Worm (Caenorhabditis elegans) whole organism, mixed stage, embryonic: ENCODE results near the gene chil-18.
"Not testable (repeated sequence)": the region's sequence is repeated elsewhere in the genome, so short reads cannot be mapped to it uniquely, and the experiment has no call there.

ENCODE experiments used
- bed-3 ChIP-seq: fragments of 200-800 bp; sonication (Bioruptor generic); optimal IDR thresholded peaks from 3 replicates; lab custom pipeline; 2018; ENCODE audit warnings: mild to moderate bottlenecking, missing genetic modification characterization, moderate library complexity, missing compliant biosample characterization
- blmp-1 ChIP-seq: fragments of 150-350 bp; optimal IDR thresholded peaks from 2 replicates; lab custom pipeline; 2014; ENCODE audit warnings: missing biosample characterization, missing genetic modification characterization
- ceh-39 ChIP-seq: fragments of 150-350 bp; optimal IDR thresholded peaks from 2 replicates; lab custom pipeline; 2014; ENCODE audit warnings: missing biosample characterization, missing genetic modification characterization
- ceh-43 ChIP-seq: fragments of 200-800 bp; sonication (Bioruptor generic); optimal IDR thresholded peaks from 2 replicates; lab custom pipeline; 2018; ENCODE audit warnings: mild to moderate bottlenecking, missing genetic modification characterization, moderate library complexity, missing compliant biosample characterization
- ceh-83 ChIP-seq: fragments of 200-800 bp; sonication (Bioruptor generic); optimal IDR thresholded peaks from 2 replicates; lab custom pipeline; 2018; ENCODE audit warnings: mild to moderate bottlenecking, missing genetic modification characterization, missing compliant biosample characterization
- ces-1 ChIP-seq: fragments of 150-350 bp; optimal IDR thresholded peaks from 2 replicates; lab custom pipeline; 2014; ENCODE audit warnings: missing biosample characterization, missing genetic modification reagents, missing genetic modification characterization
- cnd-1 ChIP-seq: fragments of 200-800 bp; sonication (Bioruptor generic); optimal IDR thresholded peaks from 2 replicates; lab custom pipeline; 2018; ENCODE audit warnings: mild to moderate bottlenecking, missing genetic modification characterization, missing compliant biosample characterization
- drap-1 ChIP-seq: fragments of 200-800 bp; sonication (Bioruptor generic); optimal IDR thresholded peaks from 3 replicates; lab custom pipeline; 2018; ENCODE audit warnings: mild to moderate bottlenecking, missing genetic modification characterization, missing compliant biosample characterization
- elt-1 ChIP-seq: sonication (generic microtip); optimal IDR thresholded peaks from 2 replicates; lab custom pipeline; 2017; ENCODE audit warnings: missing genetic modification characterization, mild to moderate bottlenecking, missing compliant biosample characterization, antibody characterized with exemption, moderate library complexity, borderline replicate concordance; ENCODE audit not compliant: insufficient read depth
- elt-3 ChIP-seq: fragments of 150-350 bp; optimal IDR thresholded peaks from 2 replicates; lab custom pipeline; 2014; ENCODE audit warnings: missing biosample characterization, missing genetic modification characterization
- flh-1 ChIP-seq: fragments of 200-800 bp; sonication (Bioruptor generic); optimal IDR thresholded peaks from 2 replicates; lab custom pipeline; 2018; ENCODE audit warnings: mild to moderate bottlenecking, missing genetic modification characterization, moderate library complexity, missing compliant biosample characterization
- ham-2 ChIP-seq: fragments of 200-800 bp; sonication (Bioruptor generic); optimal IDR thresholded peaks from 2 replicates; lab custom pipeline; 2018; ENCODE audit warnings: mild to moderate bottlenecking, missing genetic modification characterization, missing compliant biosample characterization
- hlh-1 ChIP-seq: fragments of 150-350 bp; optimal IDR thresholded peaks from 2 replicates; lab custom pipeline; 2014; ENCODE audit warnings: missing biosample characterization, missing genetic modification reagents, missing genetic modification characterization
- lin-13 ChIP-seq: fragments of 150-350 bp; optimal IDR thresholded peaks from 2 replicates; lab custom pipeline; 2014; ENCODE audit warnings: missing biosample characterization, missing genetic modification characterization
- lin-32 ChIP-seq: fragments of 200-800 bp; sonication (Bioruptor generic); optimal IDR thresholded peaks from 2 replicates; lab custom pipeline; 2018; ENCODE audit warnings: mild to moderate bottlenecking, missing genetic modification characterization, missing compliant biosample characterization
- lsy-2 ChIP-seq: fragments of 150-350 bp; optimal IDR thresholded peaks from 2 replicates; lab custom pipeline; 2014; ENCODE audit warnings: missing biosample characterization, missing genetic modification characterization
- mab-5 ChIP-seq: fragments of 150-350 bp; optimal IDR thresholded peaks from 2 replicates; lab custom pipeline; 2014; ENCODE audit warnings: missing biosample characterization, missing genetic modification characterization
- mls-2 ChIP-seq: sonication (generic microtip); optimal IDR thresholded peaks from 2 replicates; lab custom pipeline; 2016; ENCODE audit warnings: mild to moderate bottlenecking, missing genetic modification characterization, moderate library complexity, missing compliant biosample characterization
- nhr-12 ChIP-seq: fragments of 150-350 bp; optimal IDR thresholded peaks from 2 replicates; lab custom pipeline; 2014; ENCODE audit warnings: missing biosample characterization, missing genetic modification characterization
- nhr-2 ChIP-seq: fragments of 150-350 bp; optimal IDR thresholded peaks from 2 replicates; lab custom pipeline; 2014; ENCODE audit warnings: missing biosample characterization, missing genetic modification characterization
- nhr-237 ChIP-seq: fragments of 150-350 bp; optimal IDR thresholded peaks from 2 replicates; lab custom pipeline; 2014; ENCODE audit warnings: missing biosample characterization, missing genetic modification characterization
- nhr-28 ChIP-seq: fragments of 150-350 bp; optimal IDR thresholded peaks from 2 replicates; lab custom pipeline; 2014; ENCODE audit warnings: missing biosample characterization, missing genetic modification characterization
- nhr-76 ChIP-seq: sonication (generic microtip); optimal IDR thresholded peaks from 2 replicates; lab custom pipeline; 2017; ENCODE audit warnings: missing biosample characterization, missing genetic modification characterization
- pha-4 ChIP-seq: fragments of 150-350 bp; optimal IDR thresholded peaks from 2 replicates; lab custom pipeline; 2018; ENCODE audit warnings: missing biosample characterization, missing genetic modification reagents, missing genetic modification characterization
- sem-2 ChIP-seq: fragments of 200-800 bp; sonication (Bioruptor generic); optimal IDR thresholded peaks from 2 replicates; lab custom pipeline; 2018; ENCODE audit warnings: mild to moderate bottlenecking, missing genetic modification characterization, missing compliant biosample characterization
- snpc-4 ChIP-seq: fragments of 150-350 bp; optimal IDR thresholded peaks from 2 replicates; lab custom pipeline; 2014; ENCODE audit warnings: missing biosample characterization, missing genetic modification characterization
- sptf-1 ChIP-seq: sonication (generic microtip); optimal IDR thresholded peaks from 2 replicates; lab custom pipeline; 2017; ENCODE audit warnings: mild to moderate bottlenecking, missing genetic modification characterization, moderate library complexity, missing compliant biosample characterization
- tbx-8 ChIP-seq: fragments of 200-800 bp; sonication (Bioruptor generic); optimal IDR thresholded peaks from 2 replicates; lab custom pipeline; 2018; ENCODE audit warnings: mild to moderate bottlenecking, missing genetic modification characterization, moderate library complexity, missing compliant biosample characterization
- unc-120 ChIP-seq: sonication (generic microtip); optimal IDR thresholded peaks from 2 replicates; lab custom pipeline; 2017; ENCODE audit warnings: missing genetic modification characterization, missing compliant biosample characterization; ENCODE audit not compliant: poor library complexity, severe bottlenecking
- unc-39 ChIP-seq: fragments of 150-350 bp; optimal IDR thresholded peaks from 2 replicates; lab custom pipeline; 2014; ENCODE audit warnings: missing biosample characterization, missing genetic modification characterization
- unc-62 ChIP-seq: fragments of 150-350 bp; optimal IDR thresholded peaks from 2 replicates; lab custom pipeline; 2014; ENCODE audit warnings: missing biosample characterization, missing genetic modification reagents, missing genetic modification characterization
- zip-8 ChIP-seq: fragments of 150-350 bp; optimal IDR thresholded peaks from 2 replicates; lab custom pipeline; 2014; ENCODE audit warnings: missing biosample characterization, missing genetic modification characterization

The chil-18 gene

ce11 chrII:9438853-9439252 is 9.2 kb upstream of the chil-18 start:
- TF ChIP-seq unc-62 (GFP tag; lab: Kevin White, UChicago) (no peak), lsy-2 (tag; lab: Kevin White, UChicago) (no peak)

DNA sequence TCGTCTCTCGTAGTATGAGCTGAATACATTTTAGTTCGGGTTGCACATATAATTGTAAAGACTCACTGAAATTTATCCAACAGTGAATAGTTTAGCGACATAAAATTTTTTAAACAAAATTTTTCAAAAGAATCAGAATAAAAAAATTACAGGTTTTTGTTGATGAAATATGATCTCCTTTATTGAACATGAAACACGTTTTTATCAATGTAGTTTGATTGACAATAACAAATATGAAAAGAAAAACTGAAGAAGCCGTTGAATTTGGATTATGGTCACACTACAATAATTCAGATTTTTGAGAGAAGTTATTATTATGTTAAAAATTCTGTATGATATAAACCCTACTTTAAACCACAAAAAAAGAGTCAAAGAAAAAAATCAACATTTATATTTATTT is 8.0 kb upstream of the chil-18 start, which contains the start of gene chil-17:
Gene chil-17 (minus strand): TSS at position 101 of the 400 bp plus-strand sequence.
- TF ChIP-seq drap-1 (GFP tag; lab: Kevin White, UChicago) (no peak), nhr-2 (tag; lab: Kevin White, UChicago) (no peak), snpc-4 (no peak)

- TF ChIP-seq ceh-43 (GFP tag; lab: Kevin White, UChicago) (no peak), snpc-4 (no peak), lin-32 (GFP tag; lab: Kevin White, UChicago) (no peak), drap-1 (GFP tag; lab: Kevin White, UChicago) (no peak), zip-8 (no peak), ceh-39 (no peak), mab-5 (tag; lab: Kevin White, UChicago) (no peak), unc-62 (GFP tag; lab: Kevin White, UChicago) (no peak), nhr-237 (tag; lab: Kevin White, UChicago) (no peak), elt-1 (tag; lab: Kevin White, UChicago) (no peak), sptf-1 (no peak), unc-120 (tag; lab: Kevin White, UChicago) (no peak), cnd-1 (no peak), bed-3 (GFP tag; lab: Kevin White, UChicago) (no peak), pha-4 (tag; lab: Kevin White, UChicago) (no peak)
Observed at ce11 chrII:9441838-9442237, 6.2 kb upstream of the chil-18 start, which contains the start of gene chil-16. chil-16 (minus strand) TSS chrII:9441938.

DNA sequence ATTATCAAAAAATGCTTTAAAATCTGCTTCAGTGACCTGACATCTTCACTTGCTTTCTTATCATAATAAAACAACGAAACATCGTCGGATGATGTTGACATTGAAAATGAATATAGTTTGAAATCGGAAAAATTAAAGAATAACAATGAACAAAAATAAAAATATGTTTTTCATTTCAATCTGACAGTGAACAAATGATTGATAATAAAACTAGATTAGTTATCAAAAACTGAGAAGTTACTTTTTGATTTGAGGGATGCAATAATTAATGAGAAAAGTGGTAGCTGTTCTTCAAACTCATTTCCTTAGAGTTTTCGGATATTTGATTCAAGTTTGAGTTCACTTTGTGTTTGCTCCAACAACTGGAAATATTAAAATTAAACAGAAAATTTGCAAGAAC is 4.5 kb upstream of the chil-18 start, which contains the start of gene chil-15:
Gene chil-15 (minus strand): TSS at position 101 of the 400 bp plus-strand sequence.
- TF ChIP-seq zip-8, result no peak
- no peak for TF ChIP-seq blmp-1 (tag; lab: Kevin White, UChicago)
- no peak for TF ChIP-seq elt-3 (tag; lab: Kevin White, UChicago)
- TF ChIP-seq sem-2 (GFP tag; lab: Kevin White, UChicago), result no peak
- no peak for TF ChIP-seq nhr-28 (tag; lab: Kevin White, UChicago)
- no peak for TF ChIP-seq mls-2 (tag; lab: Kevin White, UChicago)
- no peak for TF ChIP-seq mab-5 (tag; lab: Kevin White, UChicago)
- no peak for TF ChIP-seq ceh-39
- TF ChIP-seq ham-2 (GFP tag; lab: Kevin White, UChicago), result no peak

DNA sequence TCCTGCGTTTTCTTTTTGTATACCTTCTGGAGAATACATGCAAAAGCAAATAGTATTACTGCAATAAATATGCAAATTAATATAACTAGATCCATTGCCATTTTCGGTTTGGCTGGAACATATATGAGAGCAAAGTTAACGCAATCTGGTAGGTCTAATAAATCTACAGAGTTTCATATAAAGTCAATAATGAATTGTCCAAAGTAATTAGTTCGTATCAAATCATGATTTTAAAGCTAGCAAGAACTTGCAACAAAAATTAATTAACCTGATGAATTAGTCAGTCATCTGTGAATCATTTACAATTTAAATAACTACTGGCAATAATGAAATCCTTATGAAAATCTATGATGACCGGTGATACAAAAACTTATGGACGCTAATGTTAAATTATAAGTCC is 2.7 kb upstream of the chil-18 start, which contains the start of gene R09D1.13:
Gene R09D1.13 (minus strand): TSS at position 101 of the 400 bp plus-strand sequence.
- no peak for TF ChIP-seq nhr-28 (tag; lab: Kevin White, UChicago)
- TF ChIP-seq ceh-43 (GFP tag; lab: Kevin White, UChicago), result no peak
- no peak for TF ChIP-seq unc-39 (tag; lab: Kevin White, UChicago)
- no peak for TF ChIP-seq sptf-1

ce11 chrII:9452172-9452571 is 4.1 kb downstream of the chil-18 start, which contains the start of gene R09D1.12:
R09D1.12 (minus strand) TSS chrII:9452272.
- not testable (repeated sequence) for TF ChIP-seq nhr-12; lin-32 (GFP tag; lab: Kevin White, UChicago); nhr-237 (tag; lab: Kevin White, UChicago)

DNA sequence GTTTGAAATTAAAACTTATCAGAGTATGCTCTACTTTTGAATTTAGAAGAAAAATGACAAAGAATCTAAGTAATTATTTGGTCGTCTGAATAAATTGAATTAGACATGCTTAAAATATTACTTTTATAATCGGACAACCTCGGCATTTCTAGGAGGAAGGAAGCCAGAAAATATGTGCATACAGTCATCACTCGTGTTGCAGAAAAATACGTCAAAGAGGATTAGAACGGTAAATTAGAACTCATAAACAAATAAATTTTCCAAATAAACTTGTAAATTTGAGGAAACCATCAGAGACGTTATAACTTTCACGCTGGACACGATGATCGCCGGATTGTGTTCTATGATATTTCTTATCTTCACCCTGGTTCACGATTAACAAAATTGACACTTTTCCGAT is 6.2 kb downstream of the chil-18 start, which contains the start of gene chil-19:
Gene chil-19 (minus strand): TSS at position 101 of the 400 bp plus-strand sequence.
- TF ChIP-seq ces-1, result no peak
- no peak for TF ChIP-seq lin-13
- no peak for TF ChIP-seq zip-8
- no peak for TF ChIP-seq nhr-12
- TF ChIP-seq ceh-43 (GFP tag; lab: Kevin White, UChicago), result no peak
- no peak for TF ChIP-seq ceh-83
- no peak for TF ChIP-seq snpc-4
- no peak for TF ChIP-seq flh-1 (GFP tag; lab: Kevin White, UChicago)
- TF ChIP-seq mls-2 (tag; lab: Kevin White, UChicago), result no peak
- no peak for TF ChIP-seq tbx-8 (GFP tag; lab: Kevin White, UChicago)
- TF ChIP-seq nhr-76 (tag; lab: Kevin White, UChicago), result no peak
- no peak for TF ChIP-seq sptf-1
- no peak for TF ChIP-seq sem-2 (GFP tag; lab: Kevin White, UChicago)
- no peak for TF ChIP-seq ceh-39
- no peak for TF ChIP-seq hlh-1 (tag; lab: Kevin White, UChicago)
- no peak for TF ChIP-seq unc-120 (tag; lab: Kevin White, UChicago)
